Worm (Caenorhabditis elegans) whole organism, L1 larva: Measurements from ENCODE around the gene Y54G9A.9.

Experiments
- C04F5.9 ChIP-seq: sonication (generic microtip); optimal IDR thresholded peaks from 2 replicates; lab custom pipeline; 2016; ENCODE audit warnings: missing genetic modification characterization, missing compliant biosample characterization
- C16A3.4 ChIP-seq: fragments of 150-350 bp; optimal IDR thresholded peaks from 2 replicates; lab custom pipeline; 2014; ENCODE audit warnings: missing biosample characterization, missing genetic modification characterization
- F16B12.6 ChIP-seq: fragments of 150-350 bp; optimal IDR thresholded peaks from 2 replicates; lab custom pipeline; 2014; ENCODE audit warnings: missing biosample characterization, missing genetic modification characterization
- Y116A8C.19 ChIP-seq: sonication (generic microtip); optimal IDR thresholded peaks from 2 replicates; lab custom pipeline; 2016; ENCODE audit warnings: missing compliant biosample characterization, missing genetic modification characterization, borderline replicate concordance
- alr-1 ChIP-seq: fragments of 200-800 bp; sonication (Bioruptor generic); optimal IDR thresholded peaks from 2 replicates; lab custom pipeline; 2018; ENCODE audit warnings: borderline replicate concordance, mild to moderate bottlenecking, missing genetic modification characterization, missing compliant biosample characterization
- blmp-1 ChIP-seq: fragments of 150-350 bp; optimal IDR thresholded peaks from 2 replicates; lab custom pipeline; 2014; ENCODE audit warnings: missing biosample characterization, missing genetic modification characterization
- ceh-63 ChIP-seq: fragments of 200-800 bp; sonication (Bioruptor generic); optimal IDR thresholded peaks from 2 replicates; lab custom pipeline; 2018; ENCODE audit warnings: mild to moderate bottlenecking, missing genetic modification characterization, missing compliant biosample characterization
- ceh-82 ChIP-seq, 3 experiments: fragments of 150-350 bp in 1 of 3; sonication (generic microtip) in 2 of 3; optimal IDR thresholded peaks; 2 replicates each; lab custom pipeline; 2014 to 2017; ENCODE audit warnings: missing biosample characterization in 3 of 3, missing genetic modification characterization in 3 of 3
- ceh-88 ChIP-seq: fragments of 200-800 bp; sonication (Bioruptor generic); IDR thresholded peaks from 2 replicates; pipeline ENCODE4 v1.3.6; 2022; ENCODE audit warnings: missing genetic modification characterization, missing compliant biosample characterization
- ceh-90 ChIP-seq: sonication (generic microtip); optimal IDR thresholded peaks from 2 replicates; lab custom pipeline; 2016; ENCODE audit warnings: missing genetic modification characterization, missing compliant biosample characterization
- dsc-1 ChIP-seq: sonication (generic microtip); optimal IDR thresholded peaks from 2 replicates; lab custom pipeline; 2016; ENCODE audit warnings: mild to moderate bottlenecking, missing genetic modification characterization, missing compliant biosample characterization
- efl-1 ChIP-seq, 4 experiments: fragments of 150-350 bp; optimal IDR thresholded peaks in 3 of 4; peaks in 1 of 4; 1 replicate in 1 of 4; 2 replicates in 3 of 4; lab custom pipeline; 2014; ENCODE audit warnings: missing biosample characterization in 2 of 4, missing genetic modification characterization in 2 of 4, missing genetic modification reagents in 2 of 4
- elt-2 ChIP-seq: sonication (generic microtip); optimal IDR thresholded peaks from 2 replicates; lab custom pipeline; 2016; ENCODE audit warnings: missing genetic modification characterization, mild to moderate bottlenecking, inconsistent platforms, missing compliant biosample characterization, missing genetic modification reagents
- elt-3 ChIP-seq, 6 experiments: fragments of 150-350 bp in 1 of 6; sonication (generic microtip); optimal IDR thresholded peaks; 2 replicates each; lab custom pipeline; 2017 to 2018; ENCODE audit warnings: missing biosample characterization in 6 of 6, missing genetic modification characterization in 6 of 6, inconsistent platforms in 1 of 6
- hlh-17 ChIP-seq: fragments of 200-800 bp; sonication (Bioruptor generic); optimal IDR thresholded peaks from 2 replicates; lab custom pipeline; 2018; ENCODE audit warnings: missing genetic modification characterization, mild to moderate bottlenecking, missing compliant biosample characterization, moderate library complexity, borderline replicate concordance
- irx-1 ChIP-seq: sonication (generic microtip); optimal IDR thresholded peaks from 2 replicates; lab custom pipeline; 2016; ENCODE audit warnings: missing genetic modification characterization, missing compliant biosample characterization
- lin-14 ChIP-seq: fragments of 200-800 bp; sonication (Bioruptor generic); optimal IDR thresholded peaks from 2 replicates; lab custom pipeline; 2018; ENCODE audit warnings: mild to moderate bottlenecking, missing genetic modification characterization, moderate library complexity, missing compliant biosample characterization
- lin-35 ChIP-seq, 2 experiments: fragments of 150-350 bp; optimal IDR thresholded peaks; 2 replicates each; lab custom pipeline; 2014; ENCODE audit warnings: missing biosample characterization in 2 of 2, missing genetic modification characterization in 2 of 2, missing genetic modification reagents in 2 of 2
- lsy-2 ChIP-seq, 2 experiments: fragments of 150-350 bp; optimal IDR thresholded peaks; 2 replicates each; lab custom pipeline; 2014; ENCODE audit warnings: missing biosample characterization in 2 of 2, missing genetic modification characterization in 2 of 2
- nhr-19 ChIP-seq: fragments of 200-800 bp; sonication (Bioruptor generic); conservative IDR thresholded peaks from 2 replicates; pipeline ENCODE4 v1.3.6; 2022; ENCODE audit warnings: missing genetic modification characterization, missing compliant biosample characterization
- nhr-47 ChIP-seq: sonication (generic microtip); optimal IDR thresholded peaks from 2 replicates; lab custom pipeline; 2016; ENCODE audit warnings: mild to moderate bottlenecking, missing genetic modification characterization, moderate library complexity, missing compliant biosample characterization
- nhr-71 ChIP-seq: sonication (generic microtip); optimal IDR thresholded peaks from 2 replicates; lab custom pipeline; 2016; ENCODE audit warnings: mild to moderate bottlenecking, missing genetic modification characterization, moderate library complexity, missing compliant biosample characterization
- nhr-85 ChIP-seq: sonication (generic microtip); peaks from one replicate; lab custom pipeline; 2016; ENCODE audit warnings: missing genetic modification characterization, inconsistent platforms, missing compliant biosample characterization
- pag-3 ChIP-seq: sonication (generic microtip); optimal IDR thresholded peaks from 2 replicates; lab custom pipeline; 2017; ENCODE audit warnings: missing genetic modification characterization, mild to moderate bottlenecking, missing compliant biosample characterization, antibody characterized with exemption, borderline replicate concordance; ENCODE audit not compliant: insufficient read depth
- pqm-1 ChIP-seq: sonication (generic microtip); optimal IDR thresholded peaks from 3 replicates; lab custom pipeline; 2017; ENCODE audit warnings: missing biosample characterization, missing genetic modification characterization
- skn-1 ChIP-seq: fragments of 150-350 bp; optimal IDR thresholded peaks from 2 replicates; lab custom pipeline; 2014; ENCODE audit warnings: missing biosample characterization, missing genetic modification characterization
- snpc-4 ChIP-seq: fragments of 150-350 bp; optimal IDR thresholded peaks from 2 replicates; lab custom pipeline; 2014; ENCODE audit warnings: missing biosample characterization, missing genetic modification characterization
- sox-4 ChIP-seq: sonication (generic microtip); optimal IDR thresholded peaks from 2 replicates; lab custom pipeline; 2016; ENCODE audit warnings: missing genetic modification characterization, missing compliant biosample characterization
- tlp-1 ChIP-seq: fragments of 150-350 bp; optimal IDR thresholded peaks from 2 replicates; lab custom pipeline; 2014; ENCODE audit warnings: missing biosample characterization, missing genetic modification characterization
- unc-30 ChIP-seq: sonication (generic microtip); optimal IDR thresholded peaks from 2 replicates; lab custom pipeline; 2017; ENCODE audit warnings: missing biosample characterization, missing genetic modification characterization
- unc-62 ChIP-seq: fragments of 150-350 bp; optimal IDR thresholded peaks from 2 replicates; lab custom pipeline; 2014; ENCODE audit warnings: missing biosample characterization, missing genetic modification reagents, missing genetic modification characterization
- unc-86 ChIP-seq: sonication (generic microtip); optimal IDR thresholded peaks from 2 replicates; lab custom pipeline; 2016; ENCODE audit warnings: missing genetic modification characterization, missing compliant biosample characterization
- vab-15 ChIP-seq: sonication (generic microtip); optimal IDR thresholded peaks from 2 replicates; lab custom pipeline; 2017; ENCODE audit warnings: missing genotype, mild to moderate bottlenecking, missing genetic modification characterization, missing compliant biosample characterization
- zag-1 ChIP-seq: fragments of 150-350 bp; optimal IDR thresholded peaks from 2 replicates; lab custom pipeline; 2014; ENCODE audit warnings: missing biosample characterization, missing genetic modification characterization
- ztf-11 ChIP-seq, 2 experiments: sonication (generic microtip); optimal IDR thresholded peaks; 2 replicates each; lab custom pipeline; 2016 to 2017; ENCODE audit warnings: missing genetic modification characterization in 2 of 2, missing biosample characterization in 1 of 2, missing compliant biosample characterization in 1 of 2

The Y54G9A.9 gene

DNA sequence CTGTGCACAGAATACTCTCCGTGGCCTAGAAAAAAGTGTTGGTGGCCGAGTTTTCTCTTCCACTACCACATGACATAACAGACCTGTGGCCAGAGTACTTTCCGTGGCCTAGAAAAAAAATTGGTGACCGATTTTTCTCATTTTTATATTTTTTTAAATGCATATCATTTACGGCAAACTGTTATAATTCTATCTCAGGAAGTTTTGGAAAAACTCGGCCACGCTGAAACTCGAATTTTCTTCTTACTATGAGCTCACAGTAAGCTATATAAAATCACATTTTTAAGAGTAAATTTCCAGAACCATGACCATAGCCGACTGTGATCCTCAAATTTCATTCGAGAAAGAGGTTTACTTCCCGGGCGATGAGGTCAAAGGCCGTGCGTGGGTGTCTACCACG is 22.5 kb downstream of the Y54G9A.9 start, which contains the start of gene arrd-14:
TSS of gene arrd-14 (plus strand) at position 301 of the 400 bp plus-strand sequence.
- no peak for TF ChIP-seq pqm-1 (tag; lab: Kevin White, UChicago)
- TF ChIP-seq F16B12.6 (tag; lab: Kevin White, UChicago) = no peak
- TF ChIP-seq irx-1 (tag; lab: Kevin White, UChicago) = no peak
- no peak for TF ChIP-seq nhr-71 (tag; lab: Kevin White, UChicago)
- no peak for TF ChIP-seq tlp-1 (tag; lab: Kevin White, UChicago)
- no peak for TF ChIP-seq nhr-85

DNA sequence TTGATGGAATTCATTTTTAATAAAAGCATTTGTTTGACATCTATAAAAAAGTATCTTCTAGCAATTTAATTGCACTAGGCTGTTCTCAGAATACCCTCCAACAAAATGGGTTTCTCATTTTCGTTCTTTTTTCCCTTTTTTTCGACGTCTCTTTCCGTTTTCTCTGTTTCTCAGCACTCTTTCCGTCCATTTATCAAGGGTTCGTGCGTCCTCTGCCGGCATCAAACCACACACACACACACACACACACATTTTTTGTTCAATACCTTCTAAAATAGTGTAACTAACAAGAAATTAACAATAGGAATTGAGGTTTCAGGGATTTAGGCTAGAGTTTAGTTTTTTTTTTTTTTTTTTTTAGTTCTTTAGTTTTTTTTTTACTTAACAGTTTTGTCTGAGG is 26.7 kb downstream of the Y54G9A.9 start:
- TF ChIP-seq irx-1 (tag; lab: Kevin White, UChicago) (no peak), blmp-1 (tag; lab: Kevin White, UChicago) (peak; percentile 74), sox-4 (tag; lab: Kevin White, UChicago) (no peak), lsy-2 (tag; optimal IDR thresholded peaks at IDR 0.05; lab: Kevin White, UChicago) (peak in 1 of 2 experiments; percentile 26), C16A3.4 (tag; lab: Kevin White, UChicago) (no peak), nhr-85 (peak; percentile 59), elt-3 (tag; optimal IDR thresholded peaks at IDR 0.05; lab: Kevin White, UChicago) (no peak), tlp-1 (tag; lab: Kevin White, UChicago) (no peak), unc-62 (GFP tag; lab: Kevin White, UChicago) (no peak), unc-30 (tag; lab: Kevin White, UChicago) (no peak), lin-14 (GFP tag; lab: Kevin White, UChicago) (peak; percentile 75), nhr-47 (no peak), skn-1 (tag; lab: Kevin White, UChicago) (peak; percentile 6), lin-35 (GFP tag; optimal IDR thresholded peaks at IDR 0.05; lab: Kevin White, UChicago) (no peak), ceh-82 (tag; optimal IDR thresholded peaks at IDR 0.05; lab: Kevin White, UChicago) (no peak), nhr-71 (tag; lab: Kevin White, UChicago) (peak; percentile 60), efl-1 (optimal IDR thresholded peaks at IDR 0.05; lab: Kevin White, UChicago) (no peak), efl-1 (GFP tag; optimal IDR thresholded peaks at IDR 0.05 in 1 of 2; lab: Kevin White, UChicago) (peak in 1 of 2 experiments; percentile 82)
- TF ChIP-seq, all 84 proteins: peak for 7

DNA sequence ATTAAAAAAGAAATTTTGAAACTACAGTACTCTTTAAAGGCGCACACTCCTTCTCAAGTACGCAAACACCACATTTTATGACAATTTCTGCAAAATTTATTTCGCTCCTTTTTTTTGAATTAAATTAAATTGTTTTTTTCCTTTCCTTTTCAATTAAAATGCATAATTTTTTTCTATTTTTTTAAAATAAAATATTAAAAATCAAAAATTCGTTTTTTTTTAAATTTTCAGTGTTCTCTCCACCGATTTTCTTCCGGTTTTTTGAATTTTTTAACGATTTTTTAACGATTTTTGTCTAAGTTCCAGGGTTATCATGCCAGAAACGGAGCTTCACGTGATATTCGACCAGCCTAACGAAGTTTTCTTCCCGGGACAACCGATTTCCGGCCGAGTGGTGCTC is 28.6 kb downstream of the Y54G9A.9 start, which contains the start of gene arrd-13:
TSS of gene arrd-13 (plus strand) at position 301 of the 400 bp plus-strand sequence.
- no peak for TF ChIP-seq nhr-19
- no peak for TF ChIP-seq dsc-1 (tag; lab: Kevin White, UChicago)
- no peak for TF ChIP-seq ceh-63
- no peak for TF ChIP-seq snpc-4

- TF ChIP-seq ceh-82 (tag; optimal IDR thresholded peaks at IDR 0.05; lab: Kevin White, UChicago) (no peak), lin-35 (GFP tag; optimal IDR thresholded peaks at IDR 0.05; lab: Kevin White, UChicago) (no peak), ceh-90 (tag; lab: Kevin White, UChicago) (no peak), pag-3 (tag; lab: Kevin White, UChicago) (no peak), alr-1 (tag; lab: Kevin White, UChicago) (no peak), nhr-19 (no peak), ztf-11 (tag; optimal IDR thresholded peaks at IDR 0.05; lab: Kevin White, UChicago) (no peak), zag-1 (tag; lab: Kevin White, UChicago) (no peak), efl-1 (optimal IDR thresholded peaks at IDR 0.05; lab: Kevin White, UChicago) (no peak), efl-1 (GFP tag; optimal IDR thresholded peaks at IDR 0.05 in 1 of 2; lab: Kevin White, UChicago) (no peak), hlh-17 (no peak), Y116A8C.19 (tag; lab: Kevin White, UChicago) (no peak), unc-86 (tag; lab: Kevin White, UChicago) (no peak), vab-15 (tag; lab: Kevin White, UChicago) (no peak), ceh-88 (GFP tag; lab: Robert Waterston, UW) (no peak), C04F5.9 (tag; lab: Kevin White, UChicago) (no peak), lin-14 (GFP tag; lab: Kevin White, UChicago) (no peak), irx-1 (tag; lab: Kevin White, UChicago) (no peak), elt-2 (tag; lab: Kevin White, UChicago) (no peak), skn-1 (tag; lab: Kevin White, UChicago) (no peak)
Measured at ce11 chrII:13763009-13763468, 33.5 kb downstream of the Y54G9A.9 start, which contains the start of gene arrd-11. Gene arrd-11, plus strand, starts transcription at chrII:13763418.
